Worm (Caenorhabditis elegans): Measurements from ENCODE around the gene nlt-1.

DNA sequence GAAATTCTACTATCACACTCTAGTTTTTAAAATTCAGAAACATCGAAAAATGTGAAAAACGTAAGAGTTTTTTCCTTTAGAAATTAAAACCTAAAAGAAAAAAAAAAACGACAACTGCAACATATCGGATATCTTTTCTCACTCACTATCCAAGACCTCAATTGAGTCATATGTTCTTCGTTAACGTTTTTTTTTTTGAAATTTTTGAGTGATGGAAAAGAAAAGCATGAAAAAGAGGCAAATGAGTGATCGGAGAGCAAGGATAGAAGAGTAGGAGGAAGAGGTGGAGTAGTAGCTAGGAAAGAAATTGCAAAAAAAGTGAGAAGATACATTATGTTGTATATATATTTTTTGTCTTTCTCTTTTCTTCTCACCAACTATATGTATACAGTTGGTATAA is 11.4 kb downstream of the nlt-1 start:
- TF ChIP-seq dpl-1 (GFP tag; optimal IDR thresholded peaks at IDR 0.05) (no peak), lin-35 (GFP tag; optimal IDR thresholded peaks at IDR 0.05) (no peak), madf-8 (GFP tag; conservative IDR thresholded peaks at IDR 0.05) (no peak), Y53F4B.3 (GFP tag; IDR thresholded peaks at IDR 0.05) (no peak), ztf-22 (GFP tag; optimal IDR thresholded peaks at IDR 0.05) (no peak), fkh-3 (tag; optimal IDR thresholded peaks at IDR 0.05) (no peak), snpc-3.4 (tag; optimal IDR thresholded peaks at IDR 0.05) (no peak), ama-1 (optimal IDR thresholded peaks at IDR 0.05) (no peak), ama-1 (GFP tag; optimal IDR thresholded peaks at IDR 0.05) (no peak), nhr-27 (tag; optimal IDR thresholded peaks at IDR 0.05) (no peak), athp-1 (tag; optimal IDR thresholded peaks at IDR 0.05) (no peak), hlh-12 (tag; optimal IDR thresholded peaks at IDR 0.05) (no peak)
